Fruit fly (Drosophila melanogaster) whole organism, larva: ENCODE measurements around the gene CG42726.

ENCODE experiments used
- noc ChIP-seq: fragments of 200-800 bp; sonication (Bioruptor generic); optimal IDR thresholded peaks from 3 replicates; lab custom pipeline; 2019; ENCODE audit warnings: missing biosample characterization, mild to moderate bottlenecking, missing genetic modification characterization, moderate library complexity

The CG42726 gene

DNA sequence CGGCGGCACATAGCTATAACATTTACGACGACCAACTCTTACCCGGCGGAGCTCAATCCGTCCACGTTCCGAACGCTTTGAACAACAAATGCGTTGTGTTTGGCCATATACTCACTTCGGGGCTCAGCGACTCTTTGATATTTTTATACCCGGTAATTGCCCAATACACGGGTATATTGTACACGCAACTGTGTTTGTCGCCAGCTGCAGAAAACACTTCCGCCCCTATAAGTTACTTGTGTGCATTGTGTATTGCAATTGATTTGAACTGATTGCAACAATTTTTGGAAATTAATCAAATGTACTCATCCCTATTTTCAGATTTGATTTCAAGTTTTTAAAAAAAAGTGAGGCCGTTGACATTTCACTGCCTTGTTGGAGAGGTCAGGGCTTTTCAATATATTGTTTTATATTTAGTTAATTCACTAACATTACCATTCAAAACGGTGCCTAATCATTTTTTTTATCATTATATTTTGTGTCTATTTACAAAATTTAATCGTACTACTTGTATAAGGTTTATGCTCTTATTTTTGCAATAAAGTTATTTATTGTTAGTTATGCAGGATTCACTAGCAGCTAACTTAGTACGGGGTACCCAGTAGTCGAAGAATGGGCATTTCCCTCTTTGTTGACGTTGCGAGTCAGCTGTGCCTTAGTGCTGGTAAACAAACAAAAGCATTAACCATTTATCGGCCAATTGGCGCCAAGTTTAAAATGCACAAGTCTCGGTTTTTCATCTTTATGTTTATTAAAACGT, 4.7 kb upstream of the CG42726 start, which contains the start of gene Nagk:
Gene Nagk (minus strand): TSS at position 331 of the 760 bp plus-strand sequence.
- peak; percentile 75 for TF ChIP-seq noc (tag; lab: Kevin White, UChicago)

DNA sequence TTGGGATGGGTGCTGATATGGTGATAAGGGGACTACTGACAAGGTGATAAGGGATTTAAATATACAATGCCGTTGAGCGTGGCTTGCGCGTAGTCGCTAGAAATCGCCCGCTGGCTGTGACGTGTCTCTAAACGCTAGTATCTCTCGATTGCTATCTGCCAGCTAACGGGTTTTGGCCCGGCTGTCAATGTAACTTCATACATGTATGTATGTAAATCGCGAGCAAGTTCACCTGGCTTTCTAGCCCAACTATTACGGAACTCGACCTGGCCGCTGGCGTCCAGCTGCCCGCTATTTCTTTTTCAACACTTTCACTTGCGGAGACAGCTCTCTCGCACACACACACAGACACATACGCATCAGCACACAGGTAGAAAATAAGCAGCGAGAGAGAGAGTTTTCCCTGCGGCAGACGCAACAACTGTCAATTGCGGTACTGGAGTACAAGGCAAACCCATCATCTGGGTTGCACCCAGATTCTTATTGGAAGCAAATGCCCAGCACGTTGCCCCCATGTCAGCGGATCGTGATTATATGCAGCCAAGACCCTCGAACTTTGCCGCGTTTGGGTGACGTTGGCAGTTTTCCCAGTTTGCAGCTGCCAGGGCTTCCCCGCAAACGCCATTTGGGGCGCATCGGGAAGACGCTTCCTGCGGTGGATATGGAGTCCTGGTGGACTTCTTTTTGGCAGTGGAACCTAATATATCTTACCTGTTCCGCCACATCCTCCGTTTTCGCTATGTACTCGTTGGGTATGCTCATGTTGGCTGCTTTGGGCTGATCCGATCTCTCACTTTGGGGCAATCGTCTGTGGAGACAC, 2.4 kb upstream of the CG42726 start:
- TF ChIP-seq noc (tag; lab: Kevin White, UChicago) = peak; percentile 22

DNA sequence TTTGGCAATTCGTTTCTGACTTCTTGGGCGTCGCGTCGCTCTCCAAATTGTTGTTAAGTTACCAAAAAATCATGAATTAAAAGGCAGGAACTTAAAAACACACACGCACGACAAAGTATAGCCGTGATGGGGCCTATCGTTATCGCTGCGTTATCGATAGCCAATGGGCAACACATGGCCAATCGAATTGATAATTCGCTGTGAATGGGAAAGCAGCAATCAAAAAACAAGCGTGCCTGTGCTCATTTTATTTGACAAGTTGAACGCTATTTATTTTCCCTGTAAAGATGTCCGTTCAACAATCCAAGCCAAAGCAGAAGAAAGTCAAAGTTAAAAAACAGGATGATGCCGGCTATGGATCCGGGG, 1.8 kb upstream of the CG42726 start, which contains the start of the genes Surf4 and CG31301:
Gene Surf4 (minus strand): TSS at position 159 of the 366 bp plus-strand sequence.
Gene CG31301 (plus strand): TSS at position 188 of the 366 bp plus-strand sequence.
- no peak for TF ChIP-seq noc (tag; lab: Kevin White, UChicago)

DNA sequence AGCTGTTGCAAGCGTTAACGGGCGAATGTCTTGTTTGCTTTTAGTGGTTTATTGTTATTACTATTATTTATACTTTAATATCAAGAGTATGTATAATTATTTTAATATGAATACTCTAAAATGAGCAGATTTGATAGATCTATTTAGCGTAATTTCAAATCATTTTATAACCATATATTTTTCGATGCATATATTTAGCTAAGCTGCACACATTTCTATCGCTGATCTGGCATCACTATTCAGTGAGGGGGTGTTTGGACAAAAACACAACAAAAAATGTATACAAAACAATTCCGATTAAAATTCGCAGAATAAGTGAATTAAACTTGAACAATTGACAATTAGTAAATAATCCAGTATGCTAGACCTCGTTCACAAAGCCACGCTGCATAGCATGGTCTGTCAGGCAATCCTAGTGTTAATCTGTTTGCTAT, 3.2 kb downstream of the CG42726 start, which contains the start of the genes Trs33 and Tmtc4:
Gene Trs33 (minus strand): TSS at position 3 of the 434 bp plus-strand sequence.
Gene Tmtc4 (plus strand): TSS at position 233 of the 434 bp plus-strand sequence.
- peak; percentile 47 for TF ChIP-seq noc (tag; lab: Kevin White, UChicago)

DNA sequence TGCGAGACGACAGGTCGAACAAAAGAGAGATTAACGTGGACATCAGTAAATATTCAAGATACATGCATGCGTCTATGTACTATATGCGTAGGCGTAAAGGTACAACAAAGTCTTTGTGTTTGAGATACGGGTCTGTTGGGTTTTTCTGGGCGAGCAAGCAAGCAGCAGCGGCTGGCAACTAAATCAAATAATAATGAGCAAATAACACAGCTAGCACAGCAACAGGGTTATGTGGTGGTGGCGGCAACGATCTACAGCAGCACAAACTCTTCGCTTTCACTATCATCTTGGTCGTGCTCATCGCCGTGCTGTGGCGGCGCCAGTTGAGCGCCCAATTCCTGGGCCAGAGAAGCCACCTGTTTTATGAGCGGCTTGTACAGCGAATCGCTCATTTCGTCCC, 6.2 kb downstream of the CG42726 start:
- no peak for TF ChIP-seq noc (tag; lab: Kevin White, UChicago)

DNA sequence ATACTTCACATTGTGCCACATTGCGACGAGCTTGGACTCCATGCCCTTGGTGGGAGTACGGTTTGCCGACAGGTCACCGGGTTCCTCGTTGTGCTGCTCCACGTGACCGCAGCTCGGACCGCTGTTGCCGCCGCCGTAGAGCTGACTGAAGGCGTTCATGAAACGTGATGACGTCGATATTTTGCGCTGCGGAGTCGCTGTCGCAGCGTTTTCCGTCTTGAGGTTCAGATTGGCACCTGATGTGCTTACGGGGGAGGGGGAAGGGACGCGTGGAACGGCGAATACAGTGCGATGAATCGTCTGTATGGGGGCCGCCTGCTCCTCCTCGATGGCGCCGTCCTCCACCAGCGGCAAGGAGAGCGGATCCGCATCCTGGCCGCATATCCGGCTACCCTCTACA, 8.3 kb downstream of the CG42726 start:
- TF ChIP-seq noc (tag; lab: Kevin White, UChicago) = no peak

DNA sequence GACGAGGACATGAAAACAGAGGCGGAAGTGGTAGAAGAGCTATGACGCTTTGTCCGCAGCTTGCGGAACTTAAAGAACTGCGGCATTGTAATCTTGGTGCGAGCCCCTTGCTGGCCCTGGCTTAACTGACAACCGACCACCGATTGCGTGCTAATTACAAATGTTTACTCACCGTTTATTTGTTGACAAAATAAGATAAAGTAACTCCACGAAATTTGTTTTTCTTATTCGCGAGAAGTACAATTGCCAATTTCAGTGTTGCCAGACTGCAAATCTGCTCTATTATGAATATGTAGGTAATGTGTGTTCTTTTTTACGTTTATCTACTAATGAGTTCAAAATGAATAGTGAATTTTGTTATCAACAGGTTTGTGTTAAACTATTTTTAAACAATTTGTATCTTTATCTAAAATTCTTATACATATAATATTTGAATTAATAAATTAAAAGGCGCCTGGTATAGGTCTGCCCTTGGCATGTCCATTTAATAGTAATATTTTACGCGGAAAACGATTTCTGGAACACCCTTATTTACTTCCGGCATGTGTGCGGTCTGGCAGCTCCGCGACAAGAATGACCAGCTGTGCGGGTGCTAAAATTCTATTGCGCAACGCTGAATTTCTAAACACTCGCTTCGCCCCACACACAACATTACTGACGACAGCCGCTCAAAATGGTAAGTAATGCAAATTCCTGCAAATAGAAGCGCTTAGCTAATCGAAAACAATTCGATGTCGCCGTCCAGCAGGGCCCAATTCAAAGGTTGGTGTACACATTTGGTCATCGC, 9.0 kb downstream of the CG42726 start, which contains the start of the genes Atg4b and Hibch:
Gene Atg4b (minus strand): TSS at position 280 of the 787 bp plus-strand sequence.
Gene Hibch (plus strand): TSS at position 585 of the 787 bp plus-strand sequence.
- TF ChIP-seq noc (tag; lab: Kevin White, UChicago) = peak; percentile 88

DNA sequence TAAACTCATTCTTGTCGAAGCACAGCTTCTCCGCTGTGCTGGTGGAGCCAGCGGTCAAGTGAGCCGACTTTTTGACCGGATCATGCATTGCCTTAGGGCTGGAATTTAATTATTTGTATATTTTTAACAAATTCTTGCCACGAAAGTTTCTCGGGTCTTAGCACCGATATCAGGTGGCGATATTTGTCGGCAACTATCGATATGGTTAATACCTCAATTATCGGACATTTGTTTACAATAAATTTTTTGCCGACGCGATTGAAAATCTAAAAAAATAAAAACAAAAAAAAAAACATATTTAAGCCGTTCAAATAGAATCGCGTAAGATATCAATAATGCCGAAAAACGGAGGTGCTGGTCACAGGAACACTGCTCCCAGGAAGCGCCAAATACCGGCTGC, 13.6 kb downstream of the CG42726 start, which contains the start of the genes Cog2 and Trax:
Gene Cog2 (minus strand): TSS at position 168 of the 400 bp plus-strand sequence.
Gene Trax (plus strand): TSS at position 203 of the 400 bp plus-strand sequence.
- TF ChIP-seq noc (tag; lab: Kevin White, UChicago) = no peak

DNA sequence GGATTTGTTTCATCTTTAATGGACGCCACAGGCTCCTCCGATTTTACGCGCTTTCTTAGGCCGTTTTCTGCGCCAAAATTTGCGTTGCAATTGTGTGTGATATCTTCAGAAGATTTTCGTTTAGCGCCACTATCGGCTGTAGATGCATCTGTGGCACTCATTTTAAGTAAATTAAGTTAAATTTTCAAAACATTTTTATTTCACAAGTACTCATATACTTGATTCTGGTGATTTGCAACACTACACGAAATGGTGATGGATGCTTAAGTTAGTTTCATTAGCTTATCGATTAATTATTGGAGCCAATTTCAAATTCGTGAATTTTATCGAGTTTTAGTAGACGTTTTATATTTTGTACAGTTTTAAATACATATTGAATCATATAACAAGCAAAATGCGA, 15.8 kb downstream of the CG42726 start, which contains the start of gene CG6171:
Gene CG6171 (minus strand): TSS at position 250 of the 400 bp plus-strand sequence.
- no peak for TF ChIP-seq noc (tag; lab: Kevin White, UChicago)

DNA sequence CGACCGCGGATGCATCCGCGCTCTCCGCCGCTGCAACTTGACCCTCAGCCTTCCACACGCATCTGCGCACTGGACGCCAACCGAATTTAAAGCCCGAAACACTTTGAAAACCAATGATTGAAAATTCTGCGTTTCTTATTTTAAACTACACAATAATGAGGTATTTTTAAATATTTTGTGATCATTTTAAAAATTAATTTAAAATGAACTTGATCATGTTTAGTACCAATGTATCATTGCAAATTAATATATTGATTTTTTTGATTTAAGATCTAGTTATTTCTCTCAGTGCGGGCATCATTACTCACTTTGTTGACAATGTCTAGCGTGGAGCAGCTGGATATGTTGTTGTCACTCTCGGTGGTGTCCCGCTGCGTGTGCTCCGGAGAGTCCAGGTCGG, 19.0 kb downstream of the CG42726 start:
- no peak for TF ChIP-seq noc (tag; lab: Kevin White, UChicago)

DNA sequence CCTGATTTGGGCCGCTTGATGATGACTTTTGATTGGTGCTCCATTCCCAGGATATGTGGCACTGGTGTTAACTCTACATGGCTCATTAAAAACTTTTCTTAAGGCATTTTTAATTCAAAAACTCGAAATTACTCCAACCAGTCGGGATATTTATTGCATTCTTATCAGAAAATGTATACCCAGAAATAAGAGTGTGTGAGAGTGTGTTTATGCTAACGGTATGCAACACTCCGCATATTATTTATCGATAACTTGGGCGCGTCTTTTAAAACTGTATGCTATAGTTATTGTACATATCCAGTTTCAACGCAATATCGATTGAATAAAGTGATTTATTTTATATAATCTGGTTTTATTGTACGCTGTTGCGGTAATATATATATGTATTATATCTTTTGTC, 19.6 kb downstream of the CG42726 start, which contains the start of gene CG34404:
Gene CG34404 (minus strand): TSS at position 189 of the 400 bp plus-strand sequence.
- no peak for TF ChIP-seq noc (tag; lab: Kevin White, UChicago)

DNA sequence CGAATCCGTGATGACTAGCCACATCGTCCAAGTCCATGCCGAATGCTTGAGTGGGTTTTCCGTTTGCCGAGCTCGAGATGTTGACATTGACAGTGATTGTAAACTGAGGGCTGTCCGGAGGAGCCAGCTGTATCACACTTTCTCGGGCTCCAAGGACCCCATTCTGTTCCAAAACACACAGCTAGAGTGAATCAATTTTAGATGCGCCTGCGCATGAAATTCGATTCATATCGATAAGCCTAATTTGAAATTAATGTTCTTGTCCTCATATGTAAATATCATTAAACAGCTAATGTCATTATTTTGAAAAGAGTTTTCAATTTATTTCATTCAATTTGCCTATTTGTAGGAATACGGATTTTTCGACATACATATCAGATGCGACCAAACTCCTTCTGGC, 21.9 kb downstream of the CG42726 start, which contains the start of gene CG14868:
Gene CG14868 (minus strand): TSS at position 204 of the 400 bp plus-strand sequence.
- no peak for TF ChIP-seq noc (tag; lab: Kevin White, UChicago)

DNA sequence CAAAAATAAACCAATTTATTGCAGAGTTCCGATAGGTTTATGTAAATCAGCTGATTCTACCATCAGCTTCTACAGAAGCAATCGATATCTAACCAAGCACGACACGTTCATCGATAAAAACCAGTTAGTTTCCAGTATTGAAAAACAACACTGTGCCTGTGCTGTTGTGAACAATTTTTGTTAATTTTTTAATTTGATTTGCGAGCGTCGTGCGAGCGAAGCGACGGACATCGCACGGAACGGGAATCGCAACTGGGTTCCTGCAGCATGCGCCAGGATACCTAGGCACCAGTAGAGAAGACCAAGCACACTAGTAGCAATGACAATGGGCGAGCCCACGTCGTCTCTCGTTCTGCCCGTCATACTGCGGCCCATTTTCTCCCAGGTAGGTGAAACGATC, 24.0 kb downstream of the CG42726 start, which contains the start of the genes Ccm3 and CG6136:
Gene Ccm3 (plus strand): TSS at position 125 of the 400 bp plus-strand sequence.
Gene CG6136 (minus strand): TSS at position 380 of the 400 bp plus-strand sequence.
- TF ChIP-seq noc (tag; lab: Kevin White, UChicago) = peak; percentile 52

DNA sequence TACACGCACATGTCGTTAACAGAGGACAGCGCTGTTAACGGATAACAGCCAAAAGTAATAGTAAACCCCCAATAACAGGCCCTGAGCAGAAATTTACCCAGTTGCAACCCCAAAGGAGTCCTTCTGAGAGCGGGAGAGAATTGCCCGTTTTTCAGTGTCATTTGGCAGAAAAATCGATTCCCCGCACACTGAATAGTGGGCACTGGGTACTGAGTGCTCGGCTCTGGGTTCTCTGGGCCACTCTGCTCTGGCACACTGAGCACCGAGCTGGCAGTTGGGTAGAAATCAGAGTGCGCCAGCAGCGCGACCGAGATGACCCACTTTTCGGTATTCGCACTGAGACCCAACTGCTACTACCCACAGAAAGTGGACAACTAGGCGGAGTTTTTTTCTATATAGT, 26.5 kb downstream of the CG42726 start, which contains the start of gene Rbp:
Gene Rbp (plus strand): TSS at position 239 of the 400 bp plus-strand sequence.
- no peak for TF ChIP-seq noc (tag; lab: Kevin White, UChicago)
